Worm (Caenorhabditis elegans): ENCODE data around the gene F58E6.11.

The F58E6.11 gene

DNA sequence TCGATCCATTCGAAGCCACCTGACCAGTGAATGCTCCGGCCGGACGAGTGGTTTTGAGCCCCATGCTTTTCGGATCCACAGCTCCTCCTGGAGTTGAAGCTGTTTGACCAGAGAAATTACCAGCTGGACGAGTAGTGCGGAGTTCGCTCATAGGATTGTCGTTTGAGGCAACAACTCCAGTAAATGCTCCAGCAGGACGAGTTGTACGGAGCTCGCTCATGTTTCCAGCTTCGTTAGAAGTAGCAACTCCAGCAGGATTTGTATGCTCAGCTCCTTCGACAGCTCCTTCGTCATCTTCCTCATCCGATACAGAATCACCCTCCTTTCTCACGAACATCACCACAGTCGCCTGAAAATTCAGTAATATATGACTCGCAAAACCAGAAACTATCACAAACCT, 4.2 kb downstream of the F58E6.11 start:
- TF ChIP-seq sdc-2 (tag; optimal IDR thresholded peaks at IDR 0.05) (no peak), C08G9.2 (tag; optimal IDR thresholded peaks at IDR 0.05) (no peak), ceh-45 (GFP tag; IDR thresholded peaks at IDR 0.05) (no peak)

- TF ChIP-seq syd-9 (tag; optimal IDR thresholded peaks at IDR 0.05) (no peak), F13H6.1 (tag; optimal IDR thresholded peaks at IDR 0.05) (no peak), tbx-2 (tag; optimal IDR thresholded peaks at IDR 0.05) (no peak), zip-5 (tag; optimal IDR thresholded peaks at IDR 0.05) (no peak), pqm-1 (tag; optimal IDR thresholded peaks at IDR 0.05) (no peak), mec-3 (tag; optimal IDR thresholded peaks at IDR 0.05; ENCODE audit: borderline replicate concordance) (no peak), ets-4 (tag; optimal IDR thresholded peaks at IDR 0.05) (no peak), hlh-8 (tag; optimal IDR thresholded peaks at IDR 0.05) (no peak), sdc-2 (tag; optimal IDR thresholded peaks at IDR 0.05) (no peak), ztf-16 (tag; optimal IDR thresholded peaks at IDR 0.05) (no peak), ceh-30 (tag; optimal IDR thresholded peaks at IDR 0.05) (no peak), pax-1 (tag; optimal IDR thresholded peaks at IDR 0.05) (no peak), npax-4 (tag; optimal IDR thresholded peaks at IDR 0.05) (no peak), elt-2 (tag; optimal IDR thresholded peaks at IDR 0.05) (no peak), unc-55 (GFP tag; optimal IDR thresholded peaks at IDR 0.05) (no peak), sox-2 (GFP tag; IDR thresholded peaks at IDR 0.05) (no peak), ceh-19 (GFP tag; optimal IDR thresholded peaks at IDR 0.05) (no peak)
These were observed 4.9 kb downstream of the F58E6.11 start, which contains the start of gene F58E6.6 for ce11 chrV:9752918-9753317. Gene F58E6.6 (minus strand): TSS chrV:9753018.

- TF ChIP-seq pag-3 (tag; optimal IDR thresholded peaks at IDR 0.05; ENCODE audit: borderline replicate concordance) (no peak), ceh-30 (tag; optimal IDR thresholded peaks at IDR 0.05) (no peak), mec-3 (tag; optimal IDR thresholded peaks at IDR 0.05; ENCODE audit: borderline replicate concordance) (no peak), eyg-1 (tag; optimal IDR thresholded peaks at IDR 0.05) (no peak), nfya-1 (tag; optimal IDR thresholded peaks at IDR 0.05) (no peak), elt-4 (tag; optimal IDR thresholded peaks at IDR 0.05) (no peak), odd-2 (tag; optimal IDR thresholded peaks at IDR 0.05) (no peak), ceh-48 (tag; optimal IDR thresholded peaks at IDR 0.05) (no peak), syd-9 (tag; optimal IDR thresholded peaks at IDR 0.05) (no peak), hlh-30 (tag; optimal IDR thresholded peaks at IDR 0.05; ENCODE audit: insufficient read depth) (no peak)
These were observed 7.5 kb downstream of the F58E6.11 start, which contains the start of gene F58E6.4 for ce11 chrV:9750308-9750707. Gene F58E6.4 (minus strand): TSS chrV:9750408.

DNA sequence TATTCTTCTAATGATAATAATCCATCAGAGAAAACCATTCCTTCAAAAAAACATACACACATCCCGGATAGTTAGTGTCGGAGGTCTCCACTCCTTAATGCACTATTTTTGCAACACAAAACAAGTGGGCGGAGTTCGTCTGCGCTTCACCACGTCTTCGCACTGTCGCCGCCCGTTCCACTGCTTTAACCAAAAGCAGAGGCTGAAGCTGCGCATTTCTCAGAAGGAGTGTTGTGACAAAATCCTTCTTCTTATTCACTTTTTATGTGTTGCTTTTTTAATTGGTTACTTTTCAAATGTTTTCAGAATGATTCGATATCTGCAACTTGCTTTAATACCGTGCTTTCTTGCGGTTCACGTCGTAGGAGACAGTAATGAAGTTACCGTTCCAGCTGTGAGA, 12.8 kb downstream of the F58E6.11 start, which contains the start of gene F58E6.13:
Gene F58E6.13, plus strand, starts transcription at position 301 of the 400 bp plus-strand sequence.
- TF ChIP-seq rnt-1 (tag; optimal IDR thresholded peaks at IDR 0.05), result no peak
- no peak for TF ChIP-seq pqm-1 (tag; optimal IDR thresholded peaks at IDR 0.05)
- TF ChIP-seq unc-86 (tag; optimal IDR thresholded peaks at IDR 0.05), result no peak
- no peak for TF ChIP-seq K02D7.2 (tag; optimal IDR thresholded peaks at IDR 0.05)
- no peak for TF ChIP-seq gmeb-2 (tag; optimal IDR thresholded peaks at IDR 0.05)
- no peak for TF ChIP-seq fax-1 (tag; optimal IDR thresholded peaks at IDR 0.05)
- TF ChIP-seq T23F11.4 (GFP tag; optimal IDR thresholded peaks at IDR 0.05), result no peak
- TF ChIP-seq syd-9 (tag; optimal IDR thresholded peaks at IDR 0.05), result no peak
- no peak for TF ChIP-seq C38D4.7 (GFP tag; optimal IDR thresholded peaks at IDR 0.05)
- no peak for TF ChIP-seq pha-4 (tag; optimal IDR thresholded peaks at IDR 0.05)
- no peak for TF ChIP-seq elt-4 (tag; optimal IDR thresholded peaks at IDR 0.05)
- TF ChIP-seq ceh-18 (tag; optimal IDR thresholded peaks at IDR 0.05), result no peak
- no peak for TF ChIP-seq ama-1 (optimal IDR thresholded peaks at IDR 0.05)
- TF ChIP-seq ttx-3 (tag; optimal IDR thresholded peaks at IDR 0.05), result no peak
- no peak for TF ChIP-seq ceh-22 (tag; optimal IDR thresholded peaks at IDR 0.05)
